Worm (Caenorhabditis elegans) whole organism, L4/young adult: ENCODE data around the gene K04C2.7.

Experiments used
- W03F9.2 ChIP-seq: fragments of 150-350 bp; optimal IDR thresholded peaks from 2 replicates; lab custom pipeline; 2014; ENCODE audit warnings: missing biosample characterization, missing genetic modification characterization
- dao-5 ChIP-seq: sonication (generic microtip); optimal IDR thresholded peaks from 2 replicates; lab custom pipeline; 2016; ENCODE audit warnings: missing genotype, missing genetic modification characterization, moderate library complexity, missing compliant biosample characterization
- him-1 ChIP-seq: sonication (generic microtip); optimal IDR thresholded peaks from 2 replicates; lab custom pipeline; 2016; ENCODE audit warnings: missing genotype, missing genetic modification reagents, missing genetic modification characterization, missing compliant biosample characterization

Gene K04C2.7

DNA sequence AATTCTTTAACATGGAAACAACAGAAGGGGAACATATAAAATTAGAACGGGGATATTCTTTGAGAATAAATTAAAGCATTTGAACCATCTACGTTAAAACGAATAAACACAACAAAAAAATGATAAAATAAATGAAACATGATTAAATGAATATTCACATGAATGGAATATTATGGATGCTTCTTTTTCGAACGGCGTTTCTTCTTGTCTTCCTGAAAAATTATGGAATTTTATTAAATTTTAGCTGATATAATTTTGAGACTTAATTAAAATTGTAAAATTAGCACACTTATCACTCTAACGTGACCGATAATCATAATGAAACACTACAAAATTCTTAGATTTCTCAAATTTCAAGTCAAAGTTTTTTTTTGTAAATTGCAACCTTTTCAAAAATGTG is 19.7 kb downstream of the K04C2.7 start:
- TF ChIP-seq him-1 (tag; lab: Kevin White, UChicago) (no peak), W03F9.2 (tag; lab: Kevin White, UChicago) (no peak), dao-5 (no peak)

DNA sequence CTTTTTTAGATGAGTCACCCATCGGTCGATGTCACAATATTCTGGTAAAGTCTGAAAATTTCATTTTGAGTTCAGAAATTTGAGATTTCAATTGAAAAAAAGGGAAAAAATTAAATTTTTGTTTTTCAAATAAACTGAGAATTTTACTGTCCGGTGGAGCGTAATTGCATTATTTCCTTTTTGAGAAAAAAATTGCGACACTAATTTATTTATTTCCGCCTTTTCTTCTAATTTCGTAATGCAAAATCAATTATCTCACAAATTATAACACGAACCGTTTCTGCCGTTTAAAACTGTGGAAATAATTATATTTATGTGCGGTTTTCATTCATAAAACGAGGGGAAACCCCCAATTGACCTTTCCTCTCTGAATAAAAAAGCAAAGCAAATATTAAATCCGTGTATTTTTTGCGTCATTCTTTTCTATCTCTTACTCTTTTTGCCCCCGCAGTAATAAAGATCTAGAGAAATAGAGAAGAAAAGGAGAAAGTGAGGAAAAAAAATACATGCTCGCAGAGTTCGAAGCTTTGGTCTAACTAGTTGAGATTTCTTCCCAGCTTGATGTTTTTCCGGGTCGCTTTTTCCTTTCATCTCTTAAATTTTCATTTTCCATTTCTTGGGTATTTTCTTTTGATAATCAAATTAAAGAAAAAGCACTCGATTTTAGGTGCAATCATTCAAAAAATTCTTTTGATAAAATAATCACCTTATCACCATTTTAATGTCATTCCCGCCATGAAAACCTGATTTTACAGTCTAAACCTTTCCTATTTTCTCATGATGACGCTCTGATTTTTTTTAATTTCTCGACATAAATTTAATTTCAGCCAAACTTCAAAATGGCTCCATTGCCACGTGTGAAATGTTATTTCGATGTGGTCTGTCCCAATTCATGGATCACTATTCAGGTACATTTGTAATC is 22.4 kb downstream of the K04C2.7 start, which contains the start of the genes brc-2 and T07E3.3:
brc-2 (minus strand) TSS at position 51 of the 922 bp plus-strand sequence.
T07E3.3 (plus strand) TSS at position 822 of the 922 bp plus-strand sequence.
- TF ChIP-seq W03F9.2 (tag; lab: Kevin White, UChicago) (no peak), dao-5 (no peak), him-1 (tag; lab: Kevin White, UChicago) (no peak)

DNA sequence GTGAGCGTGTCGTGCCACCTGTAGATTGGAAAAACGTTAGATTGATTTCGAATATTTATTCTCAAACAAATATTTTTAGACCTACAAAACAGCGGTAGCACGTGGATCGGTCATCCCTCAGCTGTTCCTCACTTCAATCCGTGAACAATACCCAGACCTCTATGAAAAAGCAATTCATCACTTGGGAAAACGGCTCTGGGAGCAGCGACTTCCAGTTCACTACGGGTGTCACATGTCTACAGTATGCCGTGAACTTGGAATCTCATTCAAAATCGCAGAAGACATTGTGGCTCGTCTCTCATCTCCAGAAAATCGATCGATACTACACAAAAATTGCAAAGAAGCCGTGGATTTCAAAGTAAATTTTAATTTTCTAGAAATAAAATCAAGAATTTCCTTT is 23.6 kb downstream of the K04C2.7 start:
- no peak for TF ChIP-seq him-1 (tag; lab: Kevin White, UChicago)
- TF ChIP-seq dao-5, result no peak
- TF ChIP-seq W03F9.2 (tag; lab: Kevin White, UChicago), result no peak

DNA sequence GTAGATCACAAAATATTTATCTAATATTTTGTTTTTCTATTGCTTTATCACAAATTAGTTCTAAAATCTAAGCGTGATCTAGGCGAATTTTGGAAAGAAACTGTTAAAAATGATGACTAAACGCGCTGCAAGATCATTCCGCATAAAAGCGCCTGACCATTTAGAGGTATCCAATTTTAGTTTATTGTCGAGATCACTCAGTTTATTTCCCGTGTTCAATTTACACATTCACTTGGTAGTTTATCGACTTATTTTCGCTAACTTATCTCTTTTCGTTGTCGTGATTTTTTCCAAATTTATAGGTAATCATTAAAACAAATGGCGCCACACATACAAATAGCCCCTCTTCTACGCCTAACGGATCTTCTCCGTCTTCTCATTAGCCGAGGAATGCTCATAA is 25.5 kb downstream of the K04C2.7 start, which contains the start of gene T07E3.2:
T07E3.2 (plus strand) TSS at position 301 of the 400 bp plus-strand sequence.
- TF ChIP-seq W03F9.2 (tag; lab: Kevin White, UChicago), result no peak
- no peak for TF ChIP-seq him-1 (tag; lab: Kevin White, UChicago)
- no peak for TF ChIP-seq dao-5

DNA sequence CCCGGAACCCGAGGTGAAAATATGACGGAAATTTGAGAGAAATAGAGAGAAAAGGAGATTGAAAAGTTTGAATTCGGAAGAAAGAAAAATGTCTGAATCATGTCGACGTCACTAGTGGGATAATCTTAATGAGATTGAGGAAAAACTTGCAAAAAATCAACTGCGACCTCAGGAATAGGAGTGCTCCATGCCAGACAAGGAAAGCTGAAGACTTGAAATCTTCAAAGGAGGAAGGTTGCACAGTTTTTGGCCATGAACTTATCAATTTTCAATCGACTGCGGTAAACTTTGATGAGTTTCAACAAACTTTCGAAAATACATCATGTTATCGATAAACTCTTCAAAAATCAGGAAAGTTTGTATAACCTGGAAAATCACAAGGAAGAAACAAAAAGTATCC is 31.5 kb downstream of the K04C2.7 start, which contains the start of gene pdf-1:
pdf-1 (minus strand) TSS at position 101 of the 400 bp plus-strand sequence.
- TF ChIP-seq dao-5 (no peak), W03F9.2 (tag; lab: Kevin White, UChicago) (no peak), him-1 (tag; lab: Kevin White, UChicago) (no peak)

DNA sequence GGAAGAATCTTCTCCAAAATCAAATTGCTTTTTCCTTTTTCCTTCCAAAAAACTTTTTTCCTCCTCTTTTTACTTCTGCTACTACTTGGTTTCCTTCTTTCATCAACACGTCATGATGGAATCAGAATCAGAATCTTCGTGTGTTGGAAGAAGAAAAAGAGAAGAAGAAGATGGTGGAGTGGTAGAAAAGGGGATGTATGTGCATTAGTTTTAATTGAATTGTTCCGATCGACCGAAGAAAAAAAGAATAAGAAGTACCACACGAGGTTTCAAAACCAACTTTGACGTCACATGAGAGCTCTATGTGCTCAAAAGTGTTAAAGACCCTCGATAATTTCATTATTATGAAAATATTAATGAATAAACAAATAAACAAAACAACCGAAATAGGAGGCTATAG is 33.9 kb downstream of the K04C2.7 start:
- no peak for TF ChIP-seq dao-5
- no peak for TF ChIP-seq W03F9.2 (tag; lab: Kevin White, UChicago)
- TF ChIP-seq him-1 (tag; lab: Kevin White, UChicago), result no peak

DNA sequence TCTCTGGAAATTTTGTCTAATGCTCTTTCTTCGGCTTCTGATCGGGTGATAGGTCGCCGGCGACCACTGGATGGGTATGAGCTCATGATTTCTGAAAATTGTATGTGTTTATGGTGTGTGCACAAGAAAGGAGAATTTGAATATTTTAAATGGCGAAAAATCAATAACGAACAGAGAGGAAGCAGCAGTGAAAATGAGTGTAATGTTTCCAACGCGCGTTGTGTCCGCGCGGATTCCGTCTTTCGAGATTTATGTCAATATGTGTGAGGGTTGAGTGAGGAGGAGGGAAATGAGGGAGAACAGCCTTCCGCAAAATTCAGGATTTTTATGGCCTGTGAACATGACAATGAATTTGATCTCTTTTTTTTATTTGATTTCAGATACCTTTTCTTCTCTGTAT is 47.8 kb downstream of the K04C2.7 start, which contains the start of gene flap-1:
flap-1 (minus strand) TSS at position 101 of the 400 bp plus-strand sequence.
- TF ChIP-seq dao-5 (no peak), him-1 (tag; lab: Kevin White, UChicago) (no peak), W03F9.2 (tag; lab: Kevin White, UChicago) (no peak)

DNA sequence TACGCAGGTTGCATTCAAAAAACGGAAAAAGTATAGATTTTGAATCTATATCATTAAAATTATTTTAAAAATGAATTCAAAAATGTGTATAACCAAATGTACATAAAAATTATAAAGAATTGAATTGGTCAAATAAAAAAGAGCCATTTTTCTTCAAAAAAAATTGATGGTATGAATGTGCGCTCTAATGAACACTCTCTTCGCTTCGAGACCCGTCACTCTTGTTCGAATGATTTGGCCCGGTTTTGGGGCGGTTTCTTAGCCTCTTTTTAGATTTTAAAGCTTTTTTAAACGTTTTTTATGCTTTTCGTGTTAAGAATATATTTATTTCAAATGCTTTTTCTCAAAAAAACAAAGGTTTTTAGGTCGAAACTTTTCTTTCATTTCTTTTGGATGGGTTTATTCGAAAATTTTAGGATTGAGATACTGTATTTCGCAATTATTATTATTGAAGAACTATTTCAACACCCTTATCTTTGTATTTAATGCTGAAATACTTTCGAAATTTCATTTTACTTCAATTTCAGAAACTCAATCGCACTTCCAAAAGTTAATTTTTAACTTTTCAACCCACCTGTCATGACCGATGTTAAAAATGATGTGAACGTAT is 48.8 kb downstream of the K04C2.7 start, which contains the start of gene inf-1:
inf-1 (plus strand) TSS at position 577 of the 610 bp plus-strand sequence.
- peak; percentile 77 for TF ChIP-seq W03F9.2 (tag; lab: Kevin White, UChicago)
- TF ChIP-seq dao-5, result no peak

DNA sequence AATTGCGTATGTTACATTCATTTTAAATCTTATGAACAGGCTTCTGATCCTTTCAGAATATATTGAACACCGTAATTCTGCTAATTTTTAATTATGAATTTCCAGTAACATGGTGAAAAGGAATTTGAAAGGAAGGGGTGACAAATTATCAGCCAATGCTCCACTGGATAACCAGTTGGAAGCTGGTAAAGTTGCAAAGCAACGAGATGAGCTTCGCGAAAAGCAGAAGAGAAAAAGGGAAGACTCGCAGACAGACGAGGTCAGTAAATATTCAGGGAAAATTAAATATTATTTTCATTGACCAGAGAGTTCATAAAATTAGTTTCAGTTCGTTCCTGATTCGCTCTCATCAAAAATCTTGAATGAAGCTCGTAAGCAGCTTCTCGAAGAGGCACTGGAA is 51.0 kb downstream of the K04C2.7 start, which contains the start of gene byn-1:
byn-1 (plus strand) TSS at position 106 of the 400 bp plus-strand sequence.
- TF ChIP-seq him-1 (tag; lab: Kevin White, UChicago), result no peak
- no peak for TF ChIP-seq dao-5
- no peak for TF ChIP-seq W03F9.2 (tag; lab: Kevin White, UChicago)
